Worm (Caenorhabditis elegans) whole organism, mixed stage, embryonic: ENCODE results near the gene Y25C1A.13.
A peak's percentile ranks its signal among the peaks of the same experiment; 100 is the strongest.

Experiments
- M03D4.4 ChIP-seq: sonication (generic microtip); optimal IDR thresholded peaks from 2 replicates; lab custom pipeline; 2017; ENCODE audit warnings: mild to moderate bottlenecking, missing genetic modification characterization, missing compliant biosample characterization
- bed-3 ChIP-seq: fragments of 200-800 bp; sonication (Bioruptor generic); optimal IDR thresholded peaks from 3 replicates; lab custom pipeline; 2018; ENCODE audit warnings: mild to moderate bottlenecking, missing genetic modification characterization, moderate library complexity, missing compliant biosample characterization
- blmp-1 ChIP-seq: fragments of 150-350 bp; optimal IDR thresholded peaks from 2 replicates; lab custom pipeline; 2014; ENCODE audit warnings: missing biosample characterization, missing genetic modification characterization
- ceh-39 ChIP-seq: fragments of 150-350 bp; optimal IDR thresholded peaks from 2 replicates; lab custom pipeline; 2014; ENCODE audit warnings: missing biosample characterization, missing genetic modification characterization
- ceh-43 ChIP-seq: fragments of 200-800 bp; sonication (Bioruptor generic); optimal IDR thresholded peaks from 2 replicates; lab custom pipeline; 2018; ENCODE audit warnings: mild to moderate bottlenecking, missing genetic modification characterization, moderate library complexity, missing compliant biosample characterization
- ceh-83 ChIP-seq: fragments of 200-800 bp; sonication (Bioruptor generic); optimal IDR thresholded peaks from 2 replicates; lab custom pipeline; 2018; ENCODE audit warnings: mild to moderate bottlenecking, missing genetic modification characterization, missing compliant biosample characterization
- ces-1 ChIP-seq: fragments of 150-350 bp; optimal IDR thresholded peaks from 2 replicates; lab custom pipeline; 2014; ENCODE audit warnings: missing biosample characterization, missing genetic modification reagents, missing genetic modification characterization
- cnd-1 ChIP-seq: fragments of 200-800 bp; sonication (Bioruptor generic); optimal IDR thresholded peaks from 2 replicates; lab custom pipeline; 2018; ENCODE audit warnings: mild to moderate bottlenecking, missing genetic modification characterization, missing compliant biosample characterization
- elt-1 ChIP-seq: sonication (generic microtip); optimal IDR thresholded peaks from 2 replicates; lab custom pipeline; 2017; ENCODE audit warnings: missing genetic modification characterization, mild to moderate bottlenecking, missing compliant biosample characterization, antibody characterized with exemption, moderate library complexity, borderline replicate concordance; ENCODE audit not compliant: insufficient read depth
- elt-3 ChIP-seq: fragments of 150-350 bp; optimal IDR thresholded peaks from 2 replicates; lab custom pipeline; 2014; ENCODE audit warnings: missing biosample characterization, missing genetic modification characterization
- flh-1 ChIP-seq: fragments of 200-800 bp; sonication (Bioruptor generic); optimal IDR thresholded peaks from 2 replicates; lab custom pipeline; 2018; ENCODE audit warnings: mild to moderate bottlenecking, missing genetic modification characterization, moderate library complexity, missing compliant biosample characterization
- hlh-1 ChIP-seq: fragments of 150-350 bp; optimal IDR thresholded peaks from 2 replicates; lab custom pipeline; 2014; ENCODE audit warnings: missing biosample characterization, missing genetic modification reagents, missing genetic modification characterization
- lin-13 ChIP-seq: fragments of 150-350 bp; optimal IDR thresholded peaks from 2 replicates; lab custom pipeline; 2014; ENCODE audit warnings: missing biosample characterization, missing genetic modification characterization
- lin-32 ChIP-seq: fragments of 200-800 bp; sonication (Bioruptor generic); optimal IDR thresholded peaks from 2 replicates; lab custom pipeline; 2018; ENCODE audit warnings: mild to moderate bottlenecking, missing genetic modification characterization, missing compliant biosample characterization
- lsy-2 ChIP-seq: fragments of 150-350 bp; optimal IDR thresholded peaks from 2 replicates; lab custom pipeline; 2014; ENCODE audit warnings: missing biosample characterization, missing genetic modification characterization
- mab-5 ChIP-seq: fragments of 150-350 bp; optimal IDR thresholded peaks from 2 replicates; lab custom pipeline; 2014; ENCODE audit warnings: missing biosample characterization, missing genetic modification characterization
- mep-1 ChIP-seq: fragments of 150-350 bp; optimal IDR thresholded peaks from 2 replicates; lab custom pipeline; 2017; ENCODE audit warnings: missing biosample characterization, missing genetic modification reagents, missing genetic modification characterization, inconsistent platforms
- mls-2 ChIP-seq: sonication (generic microtip); optimal IDR thresholded peaks from 2 replicates; lab custom pipeline; 2016; ENCODE audit warnings: mild to moderate bottlenecking, missing genetic modification characterization, moderate library complexity, missing compliant biosample characterization
- nhr-12 ChIP-seq: fragments of 150-350 bp; optimal IDR thresholded peaks from 2 replicates; lab custom pipeline; 2014; ENCODE audit warnings: missing biosample characterization, missing genetic modification characterization
- nhr-2 ChIP-seq: fragments of 150-350 bp; optimal IDR thresholded peaks from 2 replicates; lab custom pipeline; 2014; ENCODE audit warnings: missing biosample characterization, missing genetic modification characterization
- nhr-237 ChIP-seq: fragments of 150-350 bp; optimal IDR thresholded peaks from 2 replicates; lab custom pipeline; 2014; ENCODE audit warnings: missing biosample characterization, missing genetic modification characterization
- nhr-28 ChIP-seq: fragments of 150-350 bp; optimal IDR thresholded peaks from 2 replicates; lab custom pipeline; 2014; ENCODE audit warnings: missing biosample characterization, missing genetic modification characterization
- nhr-76 ChIP-seq: sonication (generic microtip); optimal IDR thresholded peaks from 2 replicates; lab custom pipeline; 2017; ENCODE audit warnings: missing biosample characterization, missing genetic modification characterization
- pha-4 ChIP-seq: fragments of 150-350 bp; optimal IDR thresholded peaks from 2 replicates; lab custom pipeline; 2018; ENCODE audit warnings: missing biosample characterization, missing genetic modification reagents, missing genetic modification characterization
- sem-2 ChIP-seq: fragments of 200-800 bp; sonication (Bioruptor generic); optimal IDR thresholded peaks from 2 replicates; lab custom pipeline; 2018; ENCODE audit warnings: mild to moderate bottlenecking, missing genetic modification characterization, missing compliant biosample characterization
- snpc-4 ChIP-seq: fragments of 150-350 bp; optimal IDR thresholded peaks from 2 replicates; lab custom pipeline; 2014; ENCODE audit warnings: missing biosample characterization, missing genetic modification characterization
- tbx-8 ChIP-seq: fragments of 200-800 bp; sonication (Bioruptor generic); optimal IDR thresholded peaks from 2 replicates; lab custom pipeline; 2018; ENCODE audit warnings: mild to moderate bottlenecking, missing genetic modification characterization, moderate library complexity, missing compliant biosample characterization
- unc-120 ChIP-seq: sonication (generic microtip); optimal IDR thresholded peaks from 2 replicates; lab custom pipeline; 2017; ENCODE audit warnings: missing genetic modification characterization, missing compliant biosample characterization; ENCODE audit not compliant: poor library complexity, severe bottlenecking
- unc-39 ChIP-seq: fragments of 150-350 bp; optimal IDR thresholded peaks from 2 replicates; lab custom pipeline; 2014; ENCODE audit warnings: missing biosample characterization, missing genetic modification characterization
- unc-62 ChIP-seq: fragments of 150-350 bp; optimal IDR thresholded peaks from 2 replicates; lab custom pipeline; 2014; ENCODE audit warnings: missing biosample characterization, missing genetic modification reagents, missing genetic modification characterization
- ztf-11 ChIP-seq: fragments of 150-350 bp; optimal IDR thresholded peaks from 2 replicates; lab custom pipeline; 2014; ENCODE audit warnings: missing biosample characterization, missing genetic modification characterization

Gene Y25C1A.13

DNA sequence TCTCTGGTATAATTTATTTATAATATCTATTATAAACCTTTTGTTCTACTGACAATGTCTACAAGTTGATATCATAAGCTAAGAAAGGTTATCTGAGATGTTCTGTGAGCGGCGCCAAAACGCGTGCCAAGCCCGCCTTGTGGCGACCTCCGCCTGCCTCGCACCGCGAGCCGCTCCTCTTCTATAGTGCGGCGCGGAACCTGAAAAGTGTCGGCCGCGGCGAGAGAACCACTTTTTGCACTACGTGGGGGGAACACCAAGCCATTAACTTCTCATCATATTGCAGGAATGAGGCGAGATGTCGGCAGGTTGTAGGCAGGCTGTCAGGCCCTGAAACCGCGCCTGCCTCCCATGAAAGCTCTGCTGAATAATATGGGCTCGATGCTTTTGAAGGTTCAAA, 2.2 kb upstream of the Y25C1A.13 start:
- TF ChIP-seq unc-120 (no peak), elt-1 (no peak), snpc-4 (tag; lab: Kevin White, UChicago) (no peak), nhr-237 (tag; lab: Kevin White, UChicago) (no peak), sem-2 (GFP tag; lab: Kevin White, UChicago) (no peak), mab-5 (tag; lab: Kevin White, UChicago) (no peak), nhr-28 (no peak), unc-39 (tag; lab: Kevin White, UChicago) (no peak)

- TF ChIP-seq nhr-2, result no peak
- TF ChIP-seq snpc-4 (tag; lab: Kevin White, UChicago), result no peak
- no peak for TF ChIP-seq tbx-8
- no peak for TF ChIP-seq ceh-43 (GFP tag; lab: Kevin White, UChicago)
- TF ChIP-seq lsy-2 (tag; lab: Kevin White, UChicago), result no peak
- no peak for TF ChIP-seq lin-13 (tag; lab: Kevin White, UChicago)
- no peak for TF ChIP-seq hlh-1 (tag; lab: Kevin White, UChicago)
- no peak for TF ChIP-seq nhr-12 (tag; lab: Kevin White, UChicago)
- no peak for TF ChIP-seq unc-39 (tag; lab: Kevin White, UChicago)
- TF ChIP-seq ceh-39, result no peak
- TF ChIP-seq unc-62 (GFP tag; lab: Kevin White, UChicago), result no peak
- TF ChIP-seq lin-32 (GFP tag; lab: Kevin White, UChicago), result no peak
- TF ChIP-seq bed-3 (GFP tag; lab: Kevin White, UChicago), result no peak
These were observed 1.3 kb upstream of the Y25C1A.13 start, which contains the start of gene Y25C1A.2 for ce11 chrII:3112313-3112712. Gene Y25C1A.2, plus strand, starts transcription at chrII:3112613.

- TF ChIP-seq nhr-2, result no peak
- TF ChIP-seq mls-2 (tag; lab: Kevin White, UChicago), result no peak
- no peak for TF ChIP-seq cnd-1 (tag; lab: Kevin White, UChicago)
- no peak for TF ChIP-seq nhr-28
- no peak for TF ChIP-seq unc-62 (GFP tag; lab: Kevin White, UChicago)
- TF ChIP-seq pha-4 (tag; lab: Kevin White, UChicago), result no peak
- no peak for TF ChIP-seq blmp-1
- TF ChIP-seq, all 35 proteins: peak for 0
These were observed 948 bp downstream of the Y25C1A.13 start for ce11 chrII:3110099-3110498.

DNA sequence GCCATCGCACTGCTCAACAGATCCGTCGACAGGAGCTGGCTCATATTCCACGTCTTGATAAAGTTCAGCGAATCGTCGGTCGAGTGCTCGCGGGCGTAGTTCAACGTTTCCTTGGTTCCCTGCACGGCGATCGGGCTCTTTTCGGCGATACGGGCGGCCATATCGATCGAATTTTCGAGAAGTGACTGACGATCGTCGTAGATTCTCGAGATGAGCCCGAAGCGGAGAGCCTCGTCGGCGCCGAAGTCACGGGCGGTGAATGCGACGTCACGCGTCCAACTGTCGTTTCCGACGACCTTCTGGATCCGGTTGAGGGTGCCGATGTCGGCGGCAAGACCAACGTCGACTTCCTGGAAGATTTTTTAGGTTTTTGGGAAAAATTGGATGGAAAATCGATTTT, 1.5 kb downstream of the Y25C1A.13 start:
- TF ChIP-seq sem-2 (GFP tag; lab: Kevin White, UChicago), result no peak

DNA sequence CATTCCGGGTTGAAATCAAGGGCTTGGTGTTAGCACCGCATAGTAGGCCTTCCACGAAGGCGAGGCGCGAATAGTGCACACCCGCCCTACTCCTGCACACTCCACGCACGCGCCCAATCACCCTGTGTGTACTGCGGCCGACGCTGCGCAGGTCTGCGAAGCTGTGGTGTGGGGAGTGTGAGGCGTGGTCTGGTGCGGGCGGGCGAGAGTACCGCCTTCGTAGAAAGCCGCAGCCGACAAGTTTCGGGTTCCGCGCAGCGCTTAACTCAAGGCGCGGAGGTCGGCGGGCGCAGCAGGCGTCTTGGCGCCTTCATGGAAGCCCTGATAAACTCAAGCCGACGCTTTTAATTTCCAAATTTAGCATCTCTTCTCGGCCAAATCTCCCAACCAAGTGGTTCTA, 2.9 kb downstream of the Y25C1A.13 start:
- no peak for TF ChIP-seq unc-120
- TF ChIP-seq ceh-83 (GFP tag; lab: Kevin White, UChicago), result peak; percentile 43

ce11 chrII:3105765-3106164, 5.3 kb downstream of the Y25C1A.13 start, which contains the start of gene clec-122:
Gene clec-122, plus strand, starts transcription at chrII:3106065.
- TF ChIP-seq nhr-76 (no peak), blmp-1 (no peak), ceh-39 (no peak), mls-2 (tag; lab: Kevin White, UChicago) (no peak), flh-1 (no peak), unc-120 (no peak), bed-3 (GFP tag; lab: Kevin White, UChicago) (no peak), ces-1 (no peak), nhr-28 (no peak), ztf-11 (no peak), M03D4.4 (tag; lab: Kevin White, UChicago) (no peak), hlh-1 (tag; lab: Kevin White, UChicago) (no peak)

DNA sequence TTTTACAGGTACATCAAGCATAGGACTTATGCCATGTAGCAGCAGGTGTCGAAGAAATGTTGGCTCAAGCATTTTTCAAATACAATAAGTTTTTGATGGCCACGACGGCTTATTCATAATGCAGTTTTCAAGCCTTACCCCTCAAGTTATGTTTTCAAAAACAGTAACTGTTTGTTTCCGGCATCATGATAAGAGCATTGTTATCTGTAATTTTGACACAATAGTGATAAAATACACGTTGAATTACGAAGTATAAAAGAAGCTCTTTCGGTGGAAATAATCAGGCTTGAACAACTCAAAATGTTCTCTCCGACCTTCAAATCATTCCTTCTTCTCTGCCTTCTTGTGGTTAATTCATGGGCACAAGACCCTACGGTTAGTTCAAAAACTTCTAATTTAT, 9.0 kb downstream of the Y25C1A.13 start, which contains the start of gene clec-121:
clec-121 (plus strand) TSS at position 301 of the 400 bp plus-strand sequence.
- TF ChIP-seq elt-1 (no peak), pha-4 (tag; lab: Kevin White, UChicago) (no peak), ceh-43 (GFP tag; lab: Kevin White, UChicago) (no peak), elt-3 (no peak), nhr-28 (no peak), mab-5 (tag; lab: Kevin White, UChicago) (no peak), mep-1 (tag; lab: Kevin White, UChicago) (no peak), M03D4.4 (tag; lab: Kevin White, UChicago) (no peak), nhr-76 (no peak), ceh-83 (GFP tag; lab: Kevin White, UChicago) (no peak), nhr-12 (tag; lab: Kevin White, UChicago) (no peak), ces-1 (no peak), unc-39 (tag; lab: Kevin White, UChicago) (no peak), sem-2 (GFP tag; lab: Kevin White, UChicago) (no peak), tbx-8 (no peak), blmp-1 (no peak), flh-1 (no peak)
- TF ChIP-seq, all 35 proteins: peak for 0
